Fruit fly (Drosophila melanogaster) whole organism, embryonic: Measurements from ENCODE around the gene CG46458.

Experiments
- Blimp-1 ChIP-seq: fragments of 200-800 bp; sonication (Bioruptor generic); optimal IDR thresholded peaks from 3 replicates; lab custom pipeline; 2018; ENCODE audit warnings: missing biosample characterization, missing genetic modification characterization, mild to moderate bottlenecking, moderate library complexity, missing genetic modification reagents
- CG10321 ChIP-seq: fragments of 200-800 bp; sonication (Bioruptor generic); IDR thresholded peaks from 2 replicates; pipeline ENCODE4 v1.3.6; 2022; ENCODE audit warnings: missing biosample characterization, missing genetic modification characterization
- CG10462 ChIP-seq: fragments of 200-800 bp; sonication (Bioruptor generic); optimal IDR thresholded peaks from 2 replicates; lab custom pipeline; 2016; ENCODE audit warnings: missing biosample characterization, missing genetic modification characterization
- CG11093 ChIP-seq: fragments of 200-800 bp; sonication (Bioruptor generic); IDR thresholded peaks from 3 replicates; pipeline ENCODE4 v1.3.6; 2022; ENCODE audit warnings: missing biosample characterization, missing genetic modification characterization
- CG11560 ChIP-seq: fragments of 200-800 bp; sonication (Bioruptor generic); IDR thresholded peaks from 3 replicates; pipeline ENCODE4 v1.3.6; 2022; ENCODE audit warnings: missing biosample characterization, missing genetic modification characterization
- CG12219 ChIP-seq: fragments of 200-800 bp; sonication (Bioruptor generic); optimal IDR thresholded peaks from 3 replicates; lab custom pipeline; 2018; ENCODE audit warnings: missing biosample characterization, mild to moderate bottlenecking, missing genetic modification characterization
- CG15269 ChIP-seq: fragments of 200-800 bp; sonication (Bioruptor generic); optimal IDR thresholded peaks from 2 replicates; lab custom pipeline; 2018; ENCODE audit warnings: missing biosample characterization, mild to moderate bottlenecking, missing genetic modification characterization, moderate library complexity
- CG1647 ChIP-seq: fragments of 200-800 bp; sonication (Bioruptor generic); optimal IDR thresholded peaks from 3 replicates; lab custom pipeline; 2016; ENCODE audit warnings: missing biosample characterization, missing genetic modification characterization
- CG17328 ChIP-seq: fragments of 200-800 bp; sonication (Bioruptor generic); IDR thresholded peaks from 2 replicates; pipeline ENCODE4 v1.3.6; 2022; ENCODE audit warnings: missing biosample characterization, missing genetic modification characterization
- CG17361 ChIP-seq: fragments of 200-800 bp; sonication (Bioruptor generic); IDR thresholded peaks from 3 replicates; pipeline ENCODE4 v1.3.6; 2022; ENCODE audit warnings: missing biosample characterization, missing genetic modification characterization
- CG2129 ChIP-seq: fragments of 200-800 bp; sonication (Bioruptor generic); IDR thresholded peaks from 2 replicates; pipeline ENCODE4 v1.3.6; 2022; ENCODE audit warnings: missing biosample characterization, missing genetic modification characterization; ENCODE audit not compliant: partially characterized antibody
- CG2199 ChIP-seq: fragments of 200-800 bp; sonication (Bioruptor generic); IDR thresholded peaks from 3 replicates; pipeline ENCODE4 v1.3.6; 2022; ENCODE audit warnings: missing biosample characterization, missing genetic modification characterization
- CG30020 ChIP-seq: fragments of 200-800 bp; optimal IDR thresholded peaks from 2 replicates; lab custom pipeline; 2019; ENCODE audit warnings: missing biosample characterization, mild to moderate bottlenecking, missing genetic modification characterization, moderate library complexity
- CG30431 ChIP-seq: fragments of 200-800 bp; sonication (Bioruptor generic); optimal IDR thresholded peaks from 2 replicates; lab custom pipeline; 2017; ENCODE audit warnings: missing biosample characterization, missing genetic modification characterization
- CG3281 ChIP-seq: fragments of 200-800 bp; sonication (Bioruptor generic); optimal IDR thresholded peaks from 3 replicates; lab custom pipeline; 2017; ENCODE audit warnings: missing biosample characterization, mild to moderate bottlenecking, missing genetic modification characterization
- CG3847 ChIP-seq: fragments of 200-800 bp; sonication (Bioruptor generic); IDR thresholded peaks from 2 replicates; pipeline ENCODE4 v1.3.6; 2022; ENCODE audit warnings: missing biosample characterization, missing genetic modification characterization
- CG4404 ChIP-seq: fragments of 200-800 bp; sonication (Bioruptor generic); IDR thresholded peaks from 2 replicates; pipeline ENCODE4 v1.3.6; 2022; ENCODE audit warnings: missing biosample characterization, missing genetic modification characterization
- CG8290 ChIP-seq, 3 experiments: fragments of 200-800 bp; sonication (Bioruptor generic); optimal IDR thresholded peaks; 2 replicates each; lab custom pipeline; 2016 to 2019; ENCODE audit warnings: missing biosample characterization in 3 of 3, missing genetic modification characterization in 3 of 3, mild to moderate bottlenecking in 2 of 3, moderate library complexity in 1 of 3
- CG8478 ChIP-seq: fragments of >200 bp; optimal IDR thresholded peaks from 2 replicates; lab custom pipeline; 2018
- CG9215 ChIP-seq: fragments of 200-800 bp; sonication (Bioruptor generic); IDR thresholded peaks from 2 replicates; pipeline ENCODE4 v1.3.6; 2022; ENCODE audit warnings: missing biosample characterization, missing genetic modification characterization
- CG9437 ChIP-seq: fragments of 200-800 bp; sonication (Bioruptor generic); optimal IDR thresholded peaks from 2 replicates; lab custom pipeline; 2018; ENCODE audit warnings: missing biosample characterization, mild to moderate bottlenecking, missing genetic modification characterization
- D19A ChIP-seq: fragments of 200-800 bp; optimal IDR thresholded peaks from 3 replicates; lab custom pipeline; 2019; ENCODE audit warnings: missing biosample characterization, mild to moderate bottlenecking, missing genetic modification characterization, moderate library complexity
- Deaf1 ChIP-seq: fragments of 200-800 bp; optimal IDR thresholded peaks from 3 replicates; lab custom pipeline; 2019; ENCODE audit warnings: missing biosample characterization, mild to moderate bottlenecking, missing genetic modification characterization, moderate library complexity
- Doc3 ChIP-seq: fragments of 200-800 bp; sonication (Bioruptor generic); IDR thresholded peaks from 3 replicates; pipeline ENCODE4 v1.3.6; 2022; ENCODE audit warnings: missing biosample characterization, missing genetic modification characterization; ENCODE audit not compliant: partially characterized antibody
- E2f2 ChIP-seq: fragments of 200-800 bp; sonication (Bioruptor generic); IDR thresholded peaks from 2 replicates; pipeline ENCODE4 v1.3.6; 2022; ENCODE audit warnings: missing biosample characterization, missing genetic modification characterization
- HLH4C ChIP-seq: fragments of 200-800 bp; sonication (Bioruptor generic); IDR thresholded peaks from 3 replicates; pipeline ENCODE4 v1.3.6; 2022; ENCODE audit warnings: missing biosample characterization, missing genetic modification characterization; ENCODE audit not compliant: partially characterized antibody
- Hr39 ChIP-seq: fragments of >200 bp; optimal IDR thresholded peaks from 2 replicates; lab custom pipeline; 2017
- Hr78 ChIP-seq, 2 experiments: fragments of 200-800 bp in 1 of 2; fragments of >200 bp in 1 of 2; sonication (Bioruptor generic) in 1 of 2; optimal IDR thresholded peaks; 2 replicates each; lab custom pipeline; 2017 to 2019; ENCODE audit warnings: missing biosample characterization in 2 of 2, missing genetic modification characterization in 2 of 2, mild to moderate bottlenecking in 1 of 2, moderate library complexity in 1 of 2
- Hsf ChIP-seq: fragments of 200-800 bp; sonication (Bioruptor generic); optimal IDR thresholded peaks from 3 replicates; lab custom pipeline; 2016; ENCODE audit warnings: missing biosample characterization, missing genetic modification characterization
- Kr ChIP-seq: fragments of 200-800 bp; sonication (Bioruptor generic); optimal IDR thresholded peaks from 2 replicates; lab custom pipeline; 2017; ENCODE audit warnings: missing biosample characterization, mild to moderate bottlenecking, missing genetic modification characterization
- abd-A ChIP-seq: fragments of 200-800 bp; sonication (Bioruptor generic); optimal IDR thresholded peaks from 3 replicates; lab custom pipeline; 2019; ENCODE audit warnings: missing biosample characterization, mild to moderate bottlenecking, missing genetic modification characterization, moderate library complexity
- al ChIP-seq: fragments of 200-800 bp; sonication (Bioruptor generic); IDR thresholded peaks from 2 replicates; pipeline ENCODE4 v1.3.6; 2022; ENCODE audit warnings: missing biosample characterization, missing genetic modification characterization
- ash1 ChIP-seq: fragments of 200-800 bp; sonication (Bioruptor generic); optimal IDR thresholded peaks from 2 replicates; lab custom pipeline; 2018; ENCODE audit warnings: missing biosample characterization, mild to moderate bottlenecking, missing genetic modification characterization
- bbx ChIP-seq: fragments of 200-800 bp; sonication (Bioruptor generic); IDR thresholded peaks from 2 replicates; pipeline ENCODE4 v1.3.6; 2022; ENCODE audit warnings: missing biosample characterization, missing genetic modification characterization; ENCODE audit not compliant: partially characterized antibody
- bsh ChIP-seq, 2 experiments: fragments of 200-800 bp; sonication (Bioruptor generic); optimal IDR thresholded peaks; 2 replicates each; lab custom pipeline; 2017 to 2018; ENCODE audit warnings: mild to moderate bottlenecking in 2 of 2, missing biosample characterization in 2 of 2, missing genetic modification characterization in 2 of 2, moderate library complexity in 1 of 2
- btn ChIP-seq: fragments of 200-800 bp; sonication (Bioruptor generic); optimal IDR thresholded peaks from 2 replicates; lab custom pipeline; 2016; ENCODE audit warnings: missing biosample characterization, missing genetic modification characterization
- cas ChIP-seq: fragments of 200-800 bp; sonication (Bioruptor generic); IDR thresholded peaks from 2 replicates; pipeline ENCODE4 v1.3.6; 2022; ENCODE audit warnings: missing biosample characterization, missing genetic modification characterization
- gem ChIP-seq: fragments of 200-800 bp; sonication (Bioruptor generic); optimal IDR thresholded peaks from 2 replicates; lab custom pipeline; 2019; ENCODE audit warnings: missing biosample characterization, mild to moderate bottlenecking, missing genetic modification characterization, moderate library complexity
- kah ChIP-seq: fragments of 200-800 bp; sonication (Bioruptor generic); optimal IDR thresholded peaks from 2 replicates; lab custom pipeline; 2018; ENCODE audit warnings: missing biosample characterization, mild to moderate bottlenecking, missing genetic modification characterization
- kni ChIP-seq: fragments of 200-800 bp; sonication (Bioruptor generic); optimal IDR thresholded peaks from 3 replicates; lab custom pipeline; 2017; ENCODE audit warnings: mild to moderate bottlenecking, missing biosample characterization, missing genetic modification reagents, missing genetic modification characterization
- nmo ChIP-seq: fragments of 200-800 bp; sonication (Bioruptor generic); optimal IDR thresholded peaks from 2 replicates; lab custom pipeline; 2018; ENCODE audit warnings: missing biosample characterization, mild to moderate bottlenecking, missing genetic modification characterization, moderate library complexity
- oc ChIP-seq: fragments of 200-800 bp; sonication (Bioruptor generic); optimal IDR thresholded peaks from 2 replicates; lab custom pipeline; 2018; ENCODE audit warnings: missing biosample characterization, mild to moderate bottlenecking, missing genetic modification characterization, moderate library complexity
- pb ChIP-seq: fragments of 200-800 bp; sonication (Bioruptor generic); optimal IDR thresholded peaks from 3 replicates; lab custom pipeline; 2016; ENCODE audit warnings: missing biosample characterization, missing genetic modification characterization
- row ChIP-seq: fragments of 200-800 bp; sonication (Bioruptor generic); IDR thresholded peaks from 3 replicates; pipeline ENCODE4 v1.3.6; 2022; ENCODE audit warnings: missing biosample characterization, missing genetic modification characterization
- sd ChIP-seq: fragments of 200-800 bp; sonication (Bioruptor generic); optimal IDR thresholded peaks from 3 replicates; lab custom pipeline; 2018; ENCODE audit warnings: missing biosample characterization, mild to moderate bottlenecking, missing genetic modification characterization, moderate library complexity
- trem ChIP-seq: fragments of 200-800 bp; optimal IDR thresholded peaks from 3 replicates; lab custom pipeline; 2019; ENCODE audit warnings: missing biosample characterization, mild to moderate bottlenecking, missing genetic modification characterization, moderate library complexity

The CG46458 gene

DNA sequence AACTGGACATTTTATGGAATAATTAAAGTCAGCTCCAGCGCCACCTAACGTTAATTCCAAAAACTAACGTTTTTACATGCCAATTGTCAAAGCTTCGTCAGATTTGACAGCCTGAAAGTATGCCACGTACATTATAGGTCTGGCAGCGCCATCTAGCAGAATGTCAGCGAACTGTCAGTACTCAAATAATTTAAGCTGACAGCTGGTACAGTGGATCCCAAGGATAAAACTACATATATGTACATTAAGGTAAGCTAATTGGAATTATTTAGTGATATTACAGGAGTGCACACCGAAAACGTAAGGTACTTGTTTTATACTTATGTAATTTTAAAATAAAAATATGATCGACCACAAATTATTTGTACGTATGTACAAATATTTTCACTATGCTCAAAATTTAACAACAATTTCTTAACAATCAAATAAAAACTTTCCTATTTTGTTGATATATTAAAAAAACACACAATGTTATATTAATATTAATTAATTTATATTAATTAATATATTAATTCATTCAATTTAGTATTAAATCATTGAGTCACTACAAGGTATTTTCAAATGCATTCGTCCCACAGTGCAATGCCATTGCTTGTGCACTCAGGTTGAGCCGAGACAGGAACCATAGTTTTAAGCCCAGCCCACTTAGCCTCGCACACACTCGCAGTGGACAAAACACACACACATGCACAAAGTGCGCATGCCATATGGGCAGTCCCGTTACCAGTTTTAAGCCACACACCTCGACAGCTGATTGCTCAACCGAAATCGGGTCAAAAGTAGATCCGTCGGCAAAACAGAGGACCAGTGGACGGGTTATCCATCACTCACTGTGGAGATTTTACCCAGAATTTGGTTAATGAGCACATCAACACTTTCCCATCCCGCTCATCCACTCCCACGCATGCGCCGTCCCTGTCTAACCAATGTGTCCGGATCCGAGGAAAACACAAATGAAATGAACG lies 45.6 kb downstream of the CG46458 start (continued):
- TF ChIP-seq CG8478 (lab: Kevin White, UChicago) = peak; percentile 94
- TF ChIP-seq oc (tag; lab: Kevin White, UChicago) = peak; percentile 76
- peak; percentile 58 for TF ChIP-seq CG30431 (GFP tag; lab: Kevin White, UChicago)
- peak; percentile 88 for TF ChIP-seq row
- peak; percentile 86 for TF ChIP-seq CG9437
- peak; percentile 86 for TF ChIP-seq CG15269 (tag; lab: Kevin White, UChicago)
- TF ChIP-seq Deaf1 (tag; lab: Kevin White, UChicago) = peak; percentile 61
- peak; percentile 20 to 78 for TF ChIP-seq bsh (GFP tag; optimal IDR thresholded peaks at IDR 0.05; lab: Kevin White, UChicago)
- 0 out of 3 replicates have a peak, but pooled peaks have one; percentile 10 for TF ChIP-seq HLH4C (GFP tag; lab: Robert Waterston, UW)
- peak; percentile 58 for TF ChIP-seq CG8290 (GFP tag; optimal IDR thresholded peaks at IDR 0.05; lab: Kevin White, UChicago)
- TF ChIP-seq CG8290 (tag; optimal IDR thresholded peaks at IDR 0.05; lab: Kevin White, UChicago) = peak in 1 of 2 experiments; percentile 78
- TF ChIP-seq CG3281 (GFP tag; lab: Kevin White, UChicago) = peak; percentile 88
- TF ChIP-seq kni (GFP tag; lab: Kevin White, UChicago) = peak; percentile 65
- peak; percentile 51; the same call in 1 of the 2 replicates for TF ChIP-seq bbx (GFP tag; lab: Robert Waterston, UW)
- TF ChIP-seq ash1 = peak; percentile 77
- peak; percentile 66 for TF ChIP-seq CG10321 (GFP tag; lab: Robert Waterston, UW)
- TF ChIP-seq gem (tag; lab: Kevin White, UChicago) = peak; percentile 94
- TF ChIP-seq CG17328 (GFP tag; lab: Robert Waterston, UW) = peak; percentile 54; the same call in 1 of the 2 replicates
- peak; percentile 30 for TF ChIP-seq al
- TF ChIP-seq pb = no peak

dm6 chr3R:6909418-6909817 lies 48.8 kb downstream of the CG46458 start:
- 0 out of 3 replicates have a peak, but pooled peaks have one; percentile 12 for TF ChIP-seq Doc3 (GFP tag; lab: Robert Waterston, UW)
- TF ChIP-seq CG9215 (GFP tag; lab: Robert Waterston, UW) = peak; percentile 14; the same call in 1 of the 2 replicates
- TF ChIP-seq Blimp-1 (GFP tag; lab: Kevin White, UChicago) = no peak
- TF ChIP-seq CG8478 (lab: Kevin White, UChicago) = peak; percentile 65
- peak; percentile 59 for TF ChIP-seq Hr39 (lab: Kevin White, UChicago)
- peak; percentile 23; the same call in 1 of the 2 replicates for TF ChIP-seq CG3847 (GFP tag; lab: Robert Waterston, UW)
- TF ChIP-seq E2f2 (GFP tag; lab: Robert Waterston, UW) = no peak

DNA sequence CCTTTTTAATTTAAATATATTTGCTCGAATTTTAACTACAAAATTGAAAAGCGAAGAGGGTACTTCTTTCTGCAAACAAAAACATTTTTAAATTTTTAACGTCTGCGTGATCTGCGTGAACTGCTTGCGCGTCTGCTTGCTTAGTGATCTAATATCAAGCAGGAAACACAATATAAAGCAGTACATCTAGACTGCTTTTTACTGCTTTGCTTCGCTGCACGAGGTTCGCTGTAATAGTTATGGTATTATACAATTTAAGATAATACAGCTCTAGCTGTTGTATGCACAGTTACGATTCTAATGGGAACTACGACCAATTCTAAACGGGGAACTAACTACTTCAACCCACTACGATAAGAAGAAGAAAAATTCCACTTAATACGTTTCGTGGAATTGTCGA lies 50.1 kb downstream of the CG46458 start:
- TF ChIP-seq abd-A (tag; lab: Kevin White, UChicago) (no peak), Kr (GFP tag; lab: Kevin White, UChicago) (no peak), btn (no peak), nmo (GFP tag; lab: Kevin White, UChicago) (peak; percentile 63), sd (tag; lab: Kevin White, UChicago) (no peak), kah (GFP tag; lab: Kevin White, UChicago) (no peak), CG17361 (peak; percentile 24; the same call in 1 of the 3 replicates), CG2129 (GFP tag; lab: Robert Waterston, UW) (no peak), CG11093 (GFP tag; lab: Robert Waterston, UW) (no peak), CG11560 (tag; lab: Robert Waterston, UW) (no peak), CG30020 (no peak), CG12219 (GFP tag; lab: Kevin White, UChicago) (no peak), CG10462 (GFP tag; lab: Kevin White, UChicago) (no peak), Hsf (no peak), cas (GFP tag; lab: Robert Waterston, UW) (no peak), D19A (tag; lab: Kevin White, UChicago) (no peak), trem (tag; lab: Kevin White, UChicago) (peak; percentile 30), CG2199 (GFP tag; lab: Robert Waterston, UW) (peak; percentile 80; the same call in 2 of the 3 replicates), CG1647 (GFP tag; lab: Kevin White, UChicago) (no peak), Hr78 (GFP tag; optimal IDR thresholded peaks at IDR 0.05; lab: Kevin White, UChicago) (peak in 1 of 2 experiments; percentile 66), CG4404 (GFP tag; lab: Robert Waterston, UW) (no peak)
